Worm (Caenorhabditis elegans) whole organism, late embryonic: Measurements from ENCODE around the gene pqn-41.

ENCODE experiments used
- F13H6.1 ChIP-seq: sonication (generic microtip); optimal IDR thresholded peaks from 2 replicates; lab custom pipeline; 2016; ENCODE audit warnings: missing genetic modification characterization, missing compliant biosample characterization
- ceh-45 ChIP-seq: fragments of 200-800 bp; sonication (Bioruptor generic); IDR thresholded peaks from 2 replicates; pipeline ENCODE4 v1.3.6; 2022; ENCODE audit warnings: missing genetic modification reagents, missing genetic modification characterization, missing compliant biosample characterization
- dve-1 ChIP-seq: sonication (generic microtip); optimal IDR thresholded peaks from 2 replicates; lab custom pipeline; 2017; ENCODE audit warnings: antibody characterized with exemption, mild to moderate bottlenecking, missing genetic modification characterization, missing compliant biosample characterization
- ets-4 ChIP-seq: sonication (generic microtip); optimal IDR thresholded peaks from 2 replicates; lab custom pipeline; 2016; ENCODE audit warnings: missing genetic modification characterization, missing compliant biosample characterization
- nhr-11 ChIP-seq: fragments of 150-350 bp; optimal IDR thresholded peaks from 2 replicates; lab custom pipeline; 2014; ENCODE audit warnings: missing biosample characterization, missing genetic modification characterization
- sox-4 ChIP-seq: sonication (generic microtip); optimal IDR thresholded peaks from 2 replicates; lab custom pipeline; 2017; ENCODE audit warnings: mild to moderate bottlenecking, missing genetic modification characterization, inconsistent platforms, missing compliant biosample characterization
- zip-5 ChIP-seq: sonication (generic microtip); optimal IDR thresholded peaks from 2 replicates; lab custom pipeline; 2016; ENCODE audit warnings: missing genetic modification characterization, missing compliant biosample characterization
- ztf-16 ChIP-seq: sonication (generic microtip); optimal IDR thresholded peaks from 2 replicates; lab custom pipeline; 2017; ENCODE audit warnings: missing genetic modification characterization, missing compliant biosample characterization

DNA sequence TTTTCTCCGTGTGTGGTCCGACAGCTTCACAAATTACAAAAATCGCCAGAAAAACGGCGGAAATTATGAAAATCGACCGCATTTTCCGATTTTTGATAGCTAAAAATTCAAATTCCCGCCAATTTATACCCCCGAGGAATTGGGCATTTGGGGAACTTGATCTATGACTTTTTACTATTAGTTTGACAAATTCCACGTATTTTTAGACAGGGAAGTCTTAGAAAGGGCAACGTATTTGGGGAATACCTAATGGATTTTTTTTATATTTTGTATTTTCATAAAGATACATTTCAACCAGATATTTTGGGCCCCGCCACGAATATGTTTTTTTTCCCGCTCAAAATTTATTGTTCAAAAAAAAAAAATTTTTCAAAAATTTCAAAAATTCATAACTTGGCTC, 79.1 kb downstream of the pqn-41 start, which contains the start of gene Y39A3B.7:
- TF ChIP-seq ets-4 (tag; lab: Kevin White, UChicago) = no peak
- no peak for TF ChIP-seq F13H6.1
- no peak for TF ChIP-seq nhr-11
- no peak for TF ChIP-seq ztf-16 (tag; lab: Kevin White, UChicago)
- TF ChIP-seq ceh-45 (GFP tag; lab: Robert Waterston, UW) = no peak
- no peak for TF ChIP-seq sox-4
- no peak for TF ChIP-seq dve-1 (tag; lab: Kevin White, UChicago)
- TF ChIP-seq zip-5 (tag; lab: Kevin White, UChicago) = no peak
